Worm (Caenorhabditis elegans) whole organism, L1 larva: Measurements from ENCODE around the gene ugt-66.
A peak's percentile ranks its signal among the peaks of the same experiment; 100 is the strongest.

Experiments used
- C34B4.2 ChIP-seq: sonication (generic microtip); optimal IDR thresholded peaks from 2 replicates; lab custom pipeline; 2017; ENCODE audit warnings: mild to moderate bottlenecking, missing genetic modification characterization, missing compliant biosample characterization
- F16B12.6 ChIP-seq: fragments of 150-350 bp; optimal IDR thresholded peaks from 2 replicates; lab custom pipeline; 2014; ENCODE audit warnings: missing biosample characterization, missing genetic modification characterization
- Y116A8C.19 ChIP-seq: sonication (generic microtip); optimal IDR thresholded peaks from 2 replicates; lab custom pipeline; 2016; ENCODE audit warnings: missing compliant biosample characterization, missing genetic modification characterization, borderline replicate concordance
- ama-1 ChIP-seq: fragments of 150-350 bp; optimal IDR thresholded peaks from 2 replicates; lab custom pipeline; 2014
- ceh-8 ChIP-seq: fragments of 200-800 bp; sonication (Bioruptor generic); optimal IDR thresholded peaks from 2 replicates; lab custom pipeline; 2018; ENCODE audit warnings: mild to moderate bottlenecking, missing genetic modification characterization, moderate library complexity, missing compliant biosample characterization
- ceh-82 ChIP-seq, 3 experiments: fragments of 150-350 bp in 1 of 3; sonication (generic microtip) in 2 of 3; optimal IDR thresholded peaks; 2 replicates each; lab custom pipeline; 2014 to 2017; ENCODE audit warnings: missing biosample characterization in 3 of 3, missing genetic modification characterization in 3 of 3
- ceh-90 ChIP-seq: sonication (generic microtip); optimal IDR thresholded peaks from 2 replicates; lab custom pipeline; 2016; ENCODE audit warnings: missing genetic modification characterization, missing compliant biosample characterization
- ces-1 ChIP-seq: fragments of 150-350 bp; optimal IDR thresholded peaks from 2 replicates; lab custom pipeline; 2014; ENCODE audit warnings: missing biosample characterization, missing genetic modification reagents, missing genetic modification characterization
- dsc-1 ChIP-seq: sonication (generic microtip); optimal IDR thresholded peaks from 2 replicates; lab custom pipeline; 2016; ENCODE audit warnings: mild to moderate bottlenecking, missing genetic modification characterization, missing compliant biosample characterization
- egl-13 ChIP-seq: sonication (generic microtip); optimal IDR thresholded peaks from 2 replicates; lab custom pipeline; 2016; ENCODE audit warnings: missing genotype, missing genetic modification reagents, missing genetic modification characterization, missing compliant biosample characterization
- elt-2 ChIP-seq: sonication (generic microtip); optimal IDR thresholded peaks from 2 replicates; lab custom pipeline; 2016; ENCODE audit warnings: missing genetic modification characterization, mild to moderate bottlenecking, inconsistent platforms, missing compliant biosample characterization, missing genetic modification reagents
- elt-3 ChIP-seq, 6 experiments: fragments of 150-350 bp in 1 of 6; sonication (generic microtip); optimal IDR thresholded peaks; 2 replicates each; lab custom pipeline; 2017 to 2018; ENCODE audit warnings: missing biosample characterization in 6 of 6, missing genetic modification characterization in 6 of 6, inconsistent platforms in 1 of 6
- ets-5 ChIP-seq: fragments of 200-800 bp; sonication (Bioruptor generic); IDR thresholded peaks from 2 replicates; pipeline ENCODE4 v1.3.6; 2022; ENCODE audit warnings: missing genetic modification characterization, missing compliant biosample characterization
- fkh-4 ChIP-seq: sonication (generic microtip); optimal IDR thresholded peaks from 2 replicates; lab custom pipeline; 2016; ENCODE audit warnings: missing compliant biosample characterization, missing genetic modification characterization, borderline replicate concordance
- fkh-8 ChIP-seq: sonication (generic microtip); optimal IDR thresholded peaks from 2 replicates; lab custom pipeline; 2016; ENCODE audit warnings: mild to moderate bottlenecking, missing genetic modification characterization, missing compliant biosample characterization
- fos-1 ChIP-seq: fragments of 150-350 bp; optimal IDR thresholded peaks from 2 replicates; lab custom pipeline; 2014; ENCODE audit warnings: missing biosample characterization, missing genetic modification characterization
- isw-1 ChIP-seq: fragments of 200-800 bp; sonication (Bioruptor generic); IDR thresholded peaks from 2 replicates; pipeline ENCODE4 v1.3.6; 2022; ENCODE audit warnings: missing genetic modification characterization, missing compliant biosample characterization
- lin-13 ChIP-seq: fragments of 150-350 bp; optimal IDR thresholded peaks from 2 replicates; lab custom pipeline; 2014; ENCODE audit warnings: missing biosample characterization, missing genetic modification reagents, missing genetic modification characterization
- lin-14 ChIP-seq: fragments of 200-800 bp; sonication (Bioruptor generic); optimal IDR thresholded peaks from 2 replicates; lab custom pipeline; 2018; ENCODE audit warnings: mild to moderate bottlenecking, missing genetic modification characterization, moderate library complexity, missing compliant biosample characterization
- lin-35 ChIP-seq, 2 experiments: fragments of 150-350 bp; optimal IDR thresholded peaks; 2 replicates each; lab custom pipeline; 2014; ENCODE audit warnings: missing biosample characterization in 2 of 2, missing genetic modification characterization in 2 of 2, missing genetic modification reagents in 2 of 2
- lin-39 ChIP-seq: fragments of 150-350 bp; optimal IDR thresholded peaks from 2 replicates; lab custom pipeline; 2014; ENCODE audit warnings: missing biosample characterization, missing genetic modification reagents, missing genetic modification characterization
- lsy-2 ChIP-seq, 2 experiments: fragments of 150-350 bp; optimal IDR thresholded peaks; 2 replicates each; lab custom pipeline; 2014; ENCODE audit warnings: missing biosample characterization in 2 of 2, missing genetic modification characterization in 2 of 2
- mdl-1 ChIP-seq, 2 experiments: fragments of 150-350 bp; optimal IDR thresholded peaks; 2 replicates each; lab custom pipeline; 2014 to 2017; ENCODE audit warnings: missing biosample characterization in 2 of 2, missing genetic modification characterization in 2 of 2, inconsistent platforms in 1 of 2
- mef-2 ChIP-seq: fragments of 150-350 bp; optimal IDR thresholded peaks from 2 replicates; lab custom pipeline; 2014; ENCODE audit warnings: missing biosample characterization, missing genetic modification characterization
- mep-1 ChIP-seq: fragments of 150-350 bp; optimal IDR thresholded peaks from 2 replicates; lab custom pipeline; 2014; ENCODE audit warnings: missing biosample characterization, missing genetic modification characterization
- nhr-11 ChIP-seq: fragments of 150-350 bp; optimal IDR thresholded peaks from 2 replicates; lab custom pipeline; 2014; ENCODE audit warnings: missing biosample characterization, missing genetic modification characterization
- nhr-12 ChIP-seq: sonication (generic microtip); optimal IDR thresholded peaks from 2 replicates; lab custom pipeline; 2017; ENCODE audit warnings: missing biosample characterization, missing genetic modification characterization
- nhr-19 ChIP-seq: fragments of 200-800 bp; sonication (Bioruptor generic); conservative IDR thresholded peaks from 2 replicates; pipeline ENCODE4 v1.3.6; 2022; ENCODE audit warnings: missing genetic modification characterization, missing compliant biosample characterization
- nhr-20 ChIP-seq: sonication (generic microtip); optimal IDR thresholded peaks from 2 replicates; lab custom pipeline; 2016; ENCODE audit warnings: mild to moderate bottlenecking, missing genetic modification characterization, missing compliant biosample characterization
- nhr-237 ChIP-seq: fragments of 150-350 bp; optimal IDR thresholded peaks from 2 replicates; lab custom pipeline; 2014; ENCODE audit warnings: missing biosample characterization, missing genetic modification characterization
- nhr-28 ChIP-seq: fragments of 150-350 bp; optimal IDR thresholded peaks from 2 replicates; lab custom pipeline; 2014; ENCODE audit warnings: missing biosample characterization, missing genetic modification characterization
- nhr-47 ChIP-seq: sonication (generic microtip); optimal IDR thresholded peaks from 2 replicates; lab custom pipeline; 2016; ENCODE audit warnings: mild to moderate bottlenecking, missing genetic modification characterization, moderate library complexity, missing compliant biosample characterization
- nhr-76 ChIP-seq: sonication (generic microtip); optimal IDR thresholded peaks from 2 replicates; lab custom pipeline; 2017; ENCODE audit warnings: missing biosample characterization, missing genetic modification characterization
- nhr-77 ChIP-seq: fragments of 150-350 bp; optimal IDR thresholded peaks from 2 replicates; lab custom pipeline; 2014; ENCODE audit warnings: missing biosample characterization, missing genetic modification characterization
- nhr-84 ChIP-seq: sonication (generic microtip); optimal IDR thresholded peaks from 2 replicates; lab custom pipeline; 2017; ENCODE audit warnings: missing biosample characterization, missing genetic modification characterization
- nhr-85 ChIP-seq: sonication (generic microtip); peaks from one replicate; lab custom pipeline; 2016; ENCODE audit warnings: missing genetic modification characterization, inconsistent platforms, missing compliant biosample characterization
- nhr-90 ChIP-seq: sonication (generic microtip); optimal IDR thresholded peaks from 2 replicates; lab custom pipeline; 2016; ENCODE audit warnings: mild to moderate bottlenecking, missing genetic modification characterization, missing compliant biosample characterization; ENCODE audit not compliant: poor library complexity
- pag-3 ChIP-seq: sonication (generic microtip); optimal IDR thresholded peaks from 2 replicates; lab custom pipeline; 2017; ENCODE audit warnings: missing genetic modification characterization, mild to moderate bottlenecking, missing compliant biosample characterization, antibody characterized with exemption, borderline replicate concordance; ENCODE audit not compliant: insufficient read depth
- pax-3 ChIP-seq: fragments of 200-800 bp; sonication (Bioruptor generic); optimal IDR thresholded peaks from 2 replicates; lab custom pipeline; 2018; ENCODE audit warnings: mild to moderate bottlenecking, missing genetic modification characterization, moderate library complexity, missing compliant biosample characterization
- skn-1 ChIP-seq: fragments of 150-350 bp; optimal IDR thresholded peaks from 2 replicates; lab custom pipeline; 2014; ENCODE audit warnings: missing biosample characterization, missing genetic modification characterization
- snu-23 ChIP-seq: sonication (generic microtip); optimal IDR thresholded peaks from 2 replicates; lab custom pipeline; 2016; ENCODE audit warnings: missing genetic modification characterization, missing compliant biosample characterization
- sox-4 ChIP-seq: sonication (generic microtip); optimal IDR thresholded peaks from 2 replicates; lab custom pipeline; 2016; ENCODE audit warnings: missing genetic modification characterization, missing compliant biosample characterization
- sup-37 ChIP-seq: fragments of 200-800 bp; sonication (Bioruptor generic); optimal IDR thresholded peaks from 2 replicates; lab custom pipeline; 2018; ENCODE audit warnings: mild to moderate bottlenecking, missing genetic modification characterization, missing compliant biosample characterization
- swsn-7 ChIP-seq: sonication (generic microtip); optimal IDR thresholded peaks from 2 replicates; lab custom pipeline; 2016; ENCODE audit warnings: missing genetic modification characterization, missing compliant biosample characterization
- tbx-2 ChIP-seq: sonication (generic microtip); optimal IDR thresholded peaks from 2 replicates; lab custom pipeline; 2016; ENCODE audit warnings: missing genetic modification characterization, missing compliant biosample characterization
- unc-130 ChIP-seq: fragments of 150-350 bp; optimal IDR thresholded peaks from 2 replicates; lab custom pipeline; 2017; ENCODE audit warnings: missing biosample characterization, missing genetic modification characterization, inconsistent platforms
- unc-30 ChIP-seq: sonication (generic microtip); optimal IDR thresholded peaks from 2 replicates; lab custom pipeline; 2017; ENCODE audit warnings: missing biosample characterization, missing genetic modification characterization
- unc-86 ChIP-seq: sonication (generic microtip); optimal IDR thresholded peaks from 2 replicates; lab custom pipeline; 2016; ENCODE audit warnings: missing genetic modification characterization, missing compliant biosample characterization
- unc-98 ChIP-seq: fragments of 200-800 bp; sonication (Bioruptor generic); IDR thresholded peaks from 2 replicates; pipeline ENCODE4 v1.3.6; 2022; ENCODE audit warnings: missing genetic modification characterization, missing compliant biosample characterization
- zip-4 ChIP-seq: fragments of 200-800 bp; sonication (Bioruptor generic); optimal IDR thresholded peaks from 2 replicates; lab custom pipeline; 2018; ENCODE audit warnings: mild to moderate bottlenecking, missing genetic modification characterization, moderate library complexity, missing compliant biosample characterization
- ztf-11 ChIP-seq, 2 experiments: sonication (generic microtip); optimal IDR thresholded peaks; 2 replicates each; lab custom pipeline; 2016 to 2017; ENCODE audit warnings: missing genetic modification characterization in 2 of 2, missing biosample characterization in 1 of 2, missing compliant biosample characterization in 1 of 2

ugt-66 gene

DNA sequence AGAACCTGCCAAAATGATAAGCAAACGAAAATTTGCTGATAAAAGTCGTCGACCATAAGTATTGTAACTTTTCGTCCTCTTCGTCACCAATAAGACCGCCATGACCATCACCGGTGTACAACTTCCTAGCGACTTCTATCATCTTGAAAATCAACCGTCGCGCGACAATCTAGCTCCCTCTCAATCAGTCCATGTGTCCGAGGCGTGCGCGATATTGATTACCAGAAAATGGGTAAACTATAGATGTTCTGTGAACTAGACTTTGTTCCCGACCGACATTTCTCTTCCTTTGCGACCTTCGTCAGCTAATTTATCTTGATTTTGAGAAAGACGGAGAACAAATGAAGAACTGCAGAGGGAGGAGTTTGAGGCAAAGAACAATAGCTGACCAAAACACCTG lies 49.1 kb downstream of the ugt-66 start (continued):
- TF ChIP-seq elt-2 (tag; lab: Kevin White, UChicago) (no peak), lsy-2 (tag; optimal IDR thresholded peaks at IDR 0.05; lab: Kevin White, UChicago) (peak in 1 of 2 experiments; percentile 4), nhr-20 (tag; lab: Kevin White, UChicago) (peak; percentile 74), nhr-84 (no peak), mdl-1 (tag; optimal IDR thresholded peaks at IDR 0.05; lab: Kevin White, UChicago) (peak in 1 of 2 experiments; percentile 55), lin-14 (GFP tag; lab: Kevin White, UChicago) (peak; percentile 46), mep-1 (tag; lab: Kevin White, UChicago) (peak; percentile 45), ama-1 (lab: Kevin White, UChicago) (no peak), unc-86 (tag; lab: Kevin White, UChicago) (no peak), pax-3 (tag; lab: Kevin White, UChicago) (no peak), nhr-237 (tag; lab: Kevin White, UChicago) (no peak), zip-4 (GFP tag; lab: Kevin White, UChicago) (no peak), mef-2 (tag; lab: Kevin White, UChicago) (no peak), nhr-85 (tag; lab: Kevin White, UChicago) (peak; percentile 88), snu-23 (peak; percentile 37), isw-1 (GFP tag; lab: Robert Waterston, UW) (no peak), elt-3 (tag; optimal IDR thresholded peaks at IDR 0.05; lab: Kevin White, UChicago) (peak in 5 of 6 experiments; percentile 40 to 90 (median 79)), tbx-2 (tag; lab: Kevin White, UChicago) (peak; percentile 50), lin-13 (GFP tag; lab: Kevin White, UChicago) (no peak), unc-98 (GFP tag; lab: Robert Waterston, UW) (no peak)

DNA sequence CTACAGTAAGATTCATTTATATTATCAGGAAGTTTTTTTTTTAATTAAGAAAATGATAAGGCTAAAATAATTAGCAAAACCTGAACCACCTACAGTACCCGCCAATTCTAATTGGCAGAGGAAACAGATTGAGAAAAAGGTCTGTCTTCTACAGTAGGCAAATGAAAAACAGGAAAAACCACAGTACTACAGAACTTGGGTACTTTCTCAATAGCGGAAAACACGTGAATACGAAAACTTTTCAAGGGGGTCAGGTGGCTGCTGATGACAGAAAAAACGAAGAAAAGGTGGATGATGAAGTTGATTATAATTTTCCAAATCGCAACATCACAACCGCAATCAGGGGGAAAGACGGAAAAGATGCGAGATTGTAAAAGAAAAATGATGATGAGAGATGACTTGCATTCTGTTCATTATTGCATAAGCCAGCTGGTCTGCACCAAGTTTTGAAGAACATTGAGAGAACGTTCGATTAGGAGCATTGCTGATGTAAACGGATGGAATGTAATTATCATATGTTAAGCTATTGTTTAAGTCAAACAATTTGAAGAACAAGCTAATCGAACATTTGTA lies 49.9 kb downstream of the ugt-66 start:
- TF ChIP-seq egl-13 (no peak), ceh-90 (no peak), fkh-8 (tag; lab: Kevin White, UChicago) (no peak), elt-3 (tag; optimal IDR thresholded peaks at IDR 0.05; lab: Kevin White, UChicago) (peak in 3 of 6 experiments; percentile 40 to 91 (median 52)), sup-37 (GFP tag; lab: Kevin White, UChicago) (no peak), ces-1 (GFP tag; lab: Kevin White, UChicago) (no peak), unc-130 (tag; lab: Kevin White, UChicago) (peak; percentile 41), lsy-2 (tag; optimal IDR thresholded peaks at IDR 0.05; lab: Kevin White, UChicago) (peak in 1 of 2 experiments; percentile 65), ceh-8 (GFP tag; lab: Kevin White, UChicago) (no peak), nhr-85 (tag; lab: Kevin White, UChicago) (peak; percentile 76), swsn-7 (tag; lab: Kevin White, UChicago) (no peak), nhr-28 (no peak), lin-35 (GFP tag; optimal IDR thresholded peaks at IDR 0.05; lab: Kevin White, UChicago) (peak in 1 of 2 experiments; percentile 30), F16B12.6 (tag; lab: Kevin White, UChicago) (no peak), sox-4 (tag; lab: Kevin White, UChicago) (no peak), elt-2 (tag; lab: Kevin White, UChicago) (no peak), nhr-12 (tag; lab: Kevin White, UChicago) (no peak), nhr-11 (no peak), nhr-47 (tag; lab: Kevin White, UChicago) (no peak), nhr-77 (no peak), ztf-11 (tag; optimal IDR thresholded peaks at IDR 0.05; lab: Kevin White, UChicago) (no peak), C34B4.2 (tag; lab: Kevin White, UChicago) (no peak), pag-3 (no peak), lin-13 (GFP tag; lab: Kevin White, UChicago) (peak; percentile 9), ceh-82 (tag; optimal IDR thresholded peaks at IDR 0.05; lab: Kevin White, UChicago) (no peak), nhr-19 (GFP tag; lab: Robert Waterston, UW) (no peak), Y116A8C.19 (tag; lab: Kevin White, UChicago) (no peak), ets-5 (GFP tag; lab: Robert Waterston, UW) (no peak), fos-1 (tag; lab: Kevin White, UChicago) (no peak), nhr-84 (no peak), skn-1 (tag; lab: Kevin White, UChicago) (no peak), dsc-1 (tag; lab: Kevin White, UChicago) (no peak), nhr-76 (no peak), nhr-90 (tag; lab: Kevin White, UChicago) (peak; percentile 9), lin-39 (tag; lab: Kevin White, UChicago) (no peak), unc-30 (tag; lab: Kevin White, UChicago) (no peak), fkh-4 (tag; lab: Kevin White, UChicago) (no peak)
